Fruit fly (Drosophila melanogaster) whole organism, embryonic: Measurements from ENCODE around the gene CG3815.

Experiments used
- Blimp-1 ChIP-seq: fragments of 200-800 bp; sonication (Bioruptor generic); optimal IDR thresholded peaks from 3 replicates; lab custom pipeline; 2018; ENCODE audit warnings: missing biosample characterization, missing genetic modification characterization, mild to moderate bottlenecking, moderate library complexity, missing genetic modification reagents
- CG1024 ChIP-seq: fragments of 200-800 bp; sonication (Bioruptor generic); IDR thresholded peaks from 2 replicates; pipeline ENCODE4 v1.3.6; 2022; ENCODE audit warnings: missing biosample characterization, missing genetic modification characterization
- CG10543 ChIP-seq: fragments of 200-800 bp; sonication (Bioruptor generic); optimal IDR thresholded peaks from 3 replicates; lab custom pipeline; 2017; ENCODE audit warnings: missing biosample characterization, mild to moderate bottlenecking, missing genetic modification characterization, moderate library complexity
- CG10654 ChIP-seq: fragments of 200-800 bp; sonication (Bioruptor generic); optimal IDR thresholded peaks from 2 replicates; lab custom pipeline; 2016; ENCODE audit warnings: missing biosample characterization, missing genetic modification characterization
- CG12299 ChIP-seq: fragments of 200-800 bp; sonication (Bioruptor generic); optimal IDR thresholded peaks from 2 replicates; lab custom pipeline; 2018; ENCODE audit warnings: missing biosample characterization, mild to moderate bottlenecking, missing genetic modification characterization
- CG12391 ChIP-seq: fragments of 200-800 bp; sonication (Bioruptor generic); optimal IDR thresholded peaks from 3 replicates; lab custom pipeline; 2018; ENCODE audit warnings: missing biosample characterization, mild to moderate bottlenecking, missing genetic modification characterization, moderate library complexity
- CG13894 ChIP-seq: fragments of 200-800 bp; sonication (Bioruptor generic); optimal IDR thresholded peaks from 3 replicates; lab custom pipeline; 2018; ENCODE audit warnings: missing biosample characterization, mild to moderate bottlenecking, missing genetic modification characterization, moderate library complexity
- CG14667 ChIP-seq: fragments of 200-800 bp; sonication (Bioruptor generic); IDR thresholded peaks from 2 replicates; pipeline ENCODE4 v1.3.6; 2022; ENCODE audit warnings: missing biosample characterization, missing genetic modification characterization
- CG14965 ChIP-seq: fragments of 200-800 bp; sonication (Bioruptor generic); optimal IDR thresholded peaks from 2 replicates; lab custom pipeline; 2016; ENCODE audit warnings: missing biosample characterization, missing genetic modification characterization, borderline replicate concordance
- CG15011 ChIP-seq: fragments of 200-800 bp; sonication (Bioruptor generic); optimal IDR thresholded peaks from 3 replicates; lab custom pipeline; 2018; ENCODE audit warnings: missing biosample characterization, mild to moderate bottlenecking, missing genetic modification characterization
- CG15269 ChIP-seq: fragments of 200-800 bp; sonication (Bioruptor generic); optimal IDR thresholded peaks from 2 replicates; lab custom pipeline; 2018; ENCODE audit warnings: missing biosample characterization, mild to moderate bottlenecking, missing genetic modification characterization, moderate library complexity
- CG1647 ChIP-seq: fragments of 200-800 bp; sonication (Bioruptor generic); optimal IDR thresholded peaks from 3 replicates; lab custom pipeline; 2016; ENCODE audit warnings: missing biosample characterization, missing genetic modification characterization
- CG17568 ChIP-seq: fragments of 200-800 bp; sonication (Bioruptor generic); optimal IDR thresholded peaks from 2 replicates; lab custom pipeline; 2018; ENCODE audit warnings: missing biosample characterization, mild to moderate bottlenecking, missing genetic modification characterization, moderate library complexity
- CG18262 ChIP-seq: fragments of 200-800 bp; optimal IDR thresholded peaks from 3 replicates; lab custom pipeline; 2019; ENCODE audit warnings: missing biosample characterization, mild to moderate bottlenecking, missing genetic modification characterization, moderate library complexity
- CG18599 ChIP-seq: fragments of 200-800 bp; sonication (Bioruptor generic); optimal IDR thresholded peaks from 3 replicates; lab custom pipeline; 2017; ENCODE audit warnings: missing biosample characterization, missing genetic modification characterization, mild to moderate bottlenecking, moderate library complexity, missing genetic modification reagents
- CG2116 ChIP-seq: fragments of 200-800 bp; sonication (Bioruptor generic); optimal IDR thresholded peaks from 3 replicates; lab custom pipeline; 2018; ENCODE audit warnings: missing biosample characterization, mild to moderate bottlenecking, missing genetic modification characterization
- CG4404 ChIP-seq: fragments of 200-800 bp; sonication (Bioruptor generic); IDR thresholded peaks from 2 replicates; pipeline ENCODE4 v1.3.6; 2022; ENCODE audit warnings: missing biosample characterization, missing genetic modification characterization
- CG4820 ChIP-seq: fragments of 200-800 bp; sonication (Bioruptor generic); optimal IDR thresholded peaks from 3 replicates; lab custom pipeline; 2016; ENCODE audit warnings: missing biosample characterization, missing genetic modification characterization
- CG6254 ChIP-seq: fragments of 200-800 bp; sonication (Bioruptor generic); optimal IDR thresholded peaks from 3 replicates; lab custom pipeline; 2017; ENCODE audit warnings: mild to moderate bottlenecking, missing biosample characterization, missing genetic modification reagents, missing genetic modification characterization
- CG6791 ChIP-seq: fragments of 200-800 bp; sonication (Bioruptor generic); IDR thresholded peaks from 3 replicates; pipeline ENCODE4 v1.3.6; 2022; ENCODE audit warnings: missing biosample characterization, missing genetic modification characterization; ENCODE audit not compliant: partially characterized antibody
- CG7745 ChIP-seq: fragments of 200-800 bp; sonication (Bioruptor generic); optimal IDR thresholded peaks from 2 replicates; lab custom pipeline; 2018; ENCODE audit warnings: missing biosample characterization, mild to moderate bottlenecking, missing genetic modification characterization, moderate library complexity
- CG7987 ChIP-seq: fragments of 200-800 bp; sonication (Bioruptor generic); optimal IDR thresholded peaks from 2 replicates; lab custom pipeline; 2018; ENCODE audit warnings: missing biosample characterization, mild to moderate bottlenecking, missing genetic modification characterization, moderate library complexity
- E2f2 ChIP-seq: fragments of 200-800 bp; sonication (Bioruptor generic); IDR thresholded peaks from 2 replicates; pipeline ENCODE4 v1.3.6; 2022; ENCODE audit warnings: missing biosample characterization, missing genetic modification characterization
- Ets65A ChIP-seq: fragments of 200-800 bp; sonication (Bioruptor generic); peaks from one replicate; lab custom pipeline; 2016; ENCODE audit warnings: missing biosample characterization, missing genetic modification characterization
- HmgD ChIP-seq: fragments of 200-800 bp; sonication (Bioruptor generic); optimal IDR thresholded peaks from 3 replicates; lab custom pipeline; 2016; ENCODE audit warnings: missing biosample characterization, missing genetic modification characterization
- Hr3 ChIP-seq: fragments of 200-800 bp; sonication (Bioruptor generic); optimal IDR thresholded peaks from 3 replicates; lab custom pipeline; 2016; ENCODE audit warnings: missing biosample characterization, missing genetic modification characterization
- MESR4 ChIP-seq: fragments of 200-800 bp; sonication (Bioruptor generic); optimal IDR thresholded peaks from 2 replicates; lab custom pipeline; 2018; ENCODE audit warnings: missing biosample characterization, mild to moderate bottlenecking, missing genetic modification characterization, moderate library complexity
- NFAT ChIP-seq: fragments of 200-800 bp; sonication (Bioruptor generic); IDR thresholded peaks from 2 replicates; pipeline ENCODE4 v1.3.6; 2022; ENCODE audit warnings: missing biosample characterization, missing genetic modification characterization
- Nf-YC ChIP-seq: fragments of 200-800 bp; optimal IDR thresholded peaks from 3 replicates; lab custom pipeline; 2019; ENCODE audit warnings: missing biosample characterization, mild to moderate bottlenecking, missing genetic modification characterization, moderate library complexity
- Poxn ChIP-seq: fragments of 200-800 bp; sonication (Bioruptor generic); IDR thresholded peaks from 2 replicates; pipeline ENCODE4 v1.3.6; 2022; ENCODE audit warnings: missing biosample characterization, missing genetic modification characterization
- Ravus ChIP-seq: fragments of 200-800 bp; sonication (Bioruptor generic); IDR thresholded peaks from 2 replicates; pipeline ENCODE4 v1.3.6; 2022; ENCODE audit warnings: missing biosample characterization, missing genetic modification characterization
- Sry-δ ChIP-seq: fragments of 200-800 bp; sonication (Bioruptor generic); optimal IDR thresholded peaks from 2 replicates; lab custom pipeline; 2016; ENCODE audit warnings: missing biosample characterization, missing genetic modification characterization
- chn ChIP-seq: fragments of 200-800 bp; sonication (Bioruptor generic); optimal IDR thresholded peaks from 2 replicates; lab custom pipeline; 2016; ENCODE audit warnings: missing biosample characterization, missing genetic modification characterization
- ci ChIP-seq: fragments of 200-800 bp; sonication (Bioruptor generic); IDR thresholded peaks from 3 replicates; pipeline ENCODE4 v1.3.6; 2022; ENCODE audit warnings: missing biosample characterization, missing genetic modification characterization
- corto ChIP-seq: fragments of 200-800 bp; sonication (Bioruptor generic); optimal IDR thresholded peaks from 2 replicates; lab custom pipeline; 2016; ENCODE audit warnings: missing biosample characterization, mild to moderate bottlenecking, missing genetic modification characterization, moderate library complexity
- dpn ChIP-seq, 2 experiments: fragments of 200-800 bp; sonication (Bioruptor generic); optimal IDR thresholded peaks; 3 replicates each; lab custom pipeline; 2016; ENCODE audit warnings: missing biosample characterization in 2 of 2, missing genetic modification characterization in 2 of 2
- emc ChIP-seq: fragments of 200-800 bp; sonication (Bioruptor generic); optimal IDR thresholded peaks from 2 replicates; lab custom pipeline; 2016; ENCODE audit warnings: missing biosample characterization, missing genetic modification characterization
- ems ChIP-seq: fragments of 200-800 bp; sonication (Bioruptor generic); optimal IDR thresholded peaks from 3 replicates; lab custom pipeline; 2016; ENCODE audit warnings: missing biosample characterization, missing genetic modification characterization
- fru ChIP-seq: fragments of >200 bp; optimal IDR thresholded peaks from 2 replicates; lab custom pipeline; 2017
- hb ChIP-seq: fragments of 200-800 bp; sonication (Bioruptor generic); IDR thresholded peaks from 3 replicates; pipeline ENCODE4 v1.3.6; 2022; ENCODE audit warnings: missing biosample characterization, missing genetic modification characterization; ENCODE audit not compliant: partially characterized antibody
- ken ChIP-seq: fragments of 200-800 bp; sonication (Bioruptor generic); IDR thresholded peaks from 3 replicates; pipeline ENCODE4 v1.3.6; 2022; ENCODE audit warnings: missing biosample characterization, missing genetic modification characterization
- lilli ChIP-seq: fragments of 200-800 bp; sonication (Bioruptor generic); optimal IDR thresholded peaks from 3 replicates; lab custom pipeline; 2016; ENCODE audit warnings: missing biosample characterization, missing genetic modification characterization
- oc ChIP-seq: fragments of 200-800 bp; sonication (Bioruptor generic); optimal IDR thresholded peaks from 2 replicates; lab custom pipeline; 2018; ENCODE audit warnings: missing biosample characterization, mild to moderate bottlenecking, missing genetic modification characterization, moderate library complexity
- org-1 ChIP-seq: fragments of 200-800 bp; sonication (Bioruptor generic); optimal IDR thresholded peaks from 2 replicates; lab custom pipeline; 2017; ENCODE audit warnings: missing biosample characterization, missing genetic modification characterization
- pita ChIP-seq: fragments of 200-800 bp; sonication (Bioruptor generic); optimal IDR thresholded peaks from 2 replicates; lab custom pipeline; 2017; ENCODE audit warnings: missing biosample characterization, mild to moderate bottlenecking, missing genetic modification characterization
- stc ChIP-seq: fragments of 200-800 bp; sonication (Bioruptor generic); IDR thresholded peaks from 2 replicates; pipeline ENCODE4 v1.3.6; 2022; ENCODE audit warnings: missing biosample characterization, missing genetic modification characterization
- tin ChIP-seq: fragments of 200-800 bp; sonication (Bioruptor generic); optimal IDR thresholded peaks from 3 replicates; lab custom pipeline; 2016; ENCODE audit warnings: missing biosample characterization, missing genetic modification characterization
- usp ChIP-seq: fragments of >200 bp; optimal IDR thresholded peaks from 2 replicates; lab custom pipeline; 2017; ENCODE audit warnings: missing biosample characterization, missing genetic modification characterization
- vfl ChIP-seq: fragments of 200-800 bp; sonication (Bioruptor generic); optimal IDR thresholded peaks from 2 replicates; lab custom pipeline; 2016; ENCODE audit warnings: missing biosample characterization, missing genetic modification characterization
- wdn ChIP-seq: fragments of 200-800 bp; sonication (Bioruptor generic); IDR thresholded peaks from 2 replicates; pipeline ENCODE4 v1.3.6; 2022; ENCODE audit warnings: missing biosample characterization, missing genetic modification characterization

Gene CG3815

DNA sequence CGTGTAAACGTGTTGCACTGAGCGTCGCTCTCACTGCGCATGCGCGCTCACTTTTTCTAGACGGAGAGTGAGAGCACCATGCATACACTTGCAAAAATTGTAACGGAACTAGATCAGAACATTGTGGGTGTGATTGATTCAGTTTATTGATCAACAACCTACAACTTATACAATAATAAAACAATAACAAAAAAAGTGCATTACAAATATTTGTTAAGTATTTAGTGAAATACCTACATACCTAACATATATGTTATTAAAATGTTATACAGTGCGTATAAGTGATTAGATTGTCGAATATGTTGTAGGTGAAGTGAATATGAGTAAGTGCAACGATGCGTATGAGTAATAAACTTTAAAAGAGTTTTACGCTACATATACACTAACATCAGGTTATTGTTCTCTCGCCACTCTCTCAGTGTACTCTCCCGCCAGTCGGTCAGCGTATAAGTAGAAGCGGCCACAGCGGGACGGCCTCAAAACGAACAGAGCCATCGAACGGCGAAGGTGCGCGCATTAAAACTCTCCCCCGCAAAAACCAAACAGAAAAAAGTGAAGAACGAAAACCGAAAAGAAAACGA lies 35.3 kb downstream of the CG3815 start, which contains the start of gene CG42240 (continued):
- TF ChIP-seq CG4404 = peak; percentile 61
- TF ChIP-seq NFAT (GFP tag; lab: Robert Waterston, UW) = peak; percentile 40; the same call in 1 of the 2 replicates
- TF ChIP-seq ems = peak; percentile 88
- peak; percentile 75 to 89 for TF ChIP-seq dpn (GFP tag; optimal IDR thresholded peaks at IDR 0.05; lab: Kevin White, UChicago)
- TF ChIP-seq ci (GFP tag; lab: Robert Waterston, UW) = peak; percentile 72; the same call in 2 of the 3 replicates
- TF ChIP-seq CG1647 = peak; percentile 70
- TF ChIP-seq ken (GFP tag; lab: Robert Waterston, UW) = 0 out of 3 replicates have a peak, but pooled peaks have one; percentile 48
- peak; percentile 93 for TF ChIP-seq CG12391 (tag; lab: Kevin White, UChicago)
- peak; percentile 93 for TF ChIP-seq CG18599
- TF ChIP-seq CG18262 (tag; lab: Kevin White, UChicago) = peak; percentile 97
- TF ChIP-seq HmgD (GFP tag; lab: Kevin White, UChicago) = no peak
- TF ChIP-seq usp (GFP tag; lab: Kevin White, UChicago) = no peak
- TF ChIP-seq CG10543 = peak; percentile 79
- peak; percentile 73 for TF ChIP-seq CG2116
- TF ChIP-seq fru (lab: Kevin White, UChicago) = no peak
- TF ChIP-seq Nf-YC = peak; percentile 87
- peak; percentile 89 for TF ChIP-seq CG10654 (GFP tag; lab: Kevin White, UChicago)
- no peak for TF ChIP-seq CG14965 (GFP tag; lab: Kevin White, UChicago)
- peak; percentile 92 for TF ChIP-seq org-1 (GFP tag; lab: Kevin White, UChicago)
- no peak for TF ChIP-seq Poxn
- peak; percentile 67; the same call in 1 of the 2 replicates for TF ChIP-seq CG14667 (GFP tag; lab: Robert Waterston, UW)
- TF ChIP-seq MESR4 (GFP tag; lab: Kevin White, UChicago) = peak; percentile 21
- TF ChIP-seq wdn = 0 out of 2 replicates have a peak, but pooled peaks have one; percentile 19
- TF ChIP-seq E2f2 = peak; percentile 59; the same call in 1 of the 2 replicates
- peak; percentile 92 for TF ChIP-seq CG15269 (tag; lab: Kevin White, UChicago)
- peak; percentile 68 for TF ChIP-seq CG13894 (tag; lab: Kevin White, UChicago)
- peak; percentile 88 for TF ChIP-seq chn (GFP tag; lab: Kevin White, UChicago)
- TF ChIP-seq tin (GFP tag; lab: Kevin White, UChicago) = peak; percentile 90
- TF ChIP-seq Ravus = peak; percentile 23; the same call in 1 of the 2 replicates
- peak; percentile 87 for TF ChIP-seq CG6254 (GFP tag; lab: Kevin White, UChicago)
- TF ChIP-seq pita (GFP tag; lab: Kevin White, UChicago) = no peak
- peak; percentile 90 for TF ChIP-seq Hr3
- TF ChIP-seq CG15011 (GFP tag; lab: Kevin White, UChicago) = peak; percentile 88
- TF ChIP-seq lilli (GFP tag; lab: Kevin White, UChicago) = peak; percentile 82
- TF ChIP-seq Ets65A (GFP tag; lab: Kevin White, UChicago) = peak; percentile 92
- no peak for TF ChIP-seq CG7745 (tag; lab: Kevin White, UChicago)
- TF ChIP-seq CG6791 (GFP tag; lab: Robert Waterston, UW) = no peak
- TF ChIP-seq CG17568 (GFP tag; lab: Kevin White, UChicago) = peak; percentile 76
- peak; percentile 49 for TF ChIP-seq CG7987 (GFP tag; lab: Kevin White, UChicago)
- TF ChIP-seq Blimp-1 (GFP tag; lab: Kevin White, UChicago) = peak; percentile 88
- peak; percentile 56 for TF ChIP-seq emc (GFP tag; lab: Kevin White, UChicago)
- peak; percentile 71; the same call in 1 of the 2 replicates for TF ChIP-seq stc
- TF ChIP-seq vfl (GFP tag; lab: Kevin White, UChicago) = no peak
- TF ChIP-seq oc = peak; percentile 79
- TF ChIP-seq corto = peak; percentile 63
- peak; percentile 83 for TF ChIP-seq CG4820
- TF ChIP-seq CG12299 (tag; lab: Kevin White, UChicago) = peak; percentile 81
- peak; percentile 24 for TF ChIP-seq Sry-δ (GFP tag; lab: Kevin White, UChicago)
- 0 out of 2 replicates have a peak, but pooled peaks have one; percentile 9 for TF ChIP-seq CG1024 (GFP tag; lab: Robert Waterston, UW)
- no peak for TF ChIP-seq hb (GFP tag; lab: Robert Waterston, UW)
